Worm (Caenorhabditis elegans): Measurements from ENCODE around the gene W06G6.20.

Gene W06G6.20

DNA sequence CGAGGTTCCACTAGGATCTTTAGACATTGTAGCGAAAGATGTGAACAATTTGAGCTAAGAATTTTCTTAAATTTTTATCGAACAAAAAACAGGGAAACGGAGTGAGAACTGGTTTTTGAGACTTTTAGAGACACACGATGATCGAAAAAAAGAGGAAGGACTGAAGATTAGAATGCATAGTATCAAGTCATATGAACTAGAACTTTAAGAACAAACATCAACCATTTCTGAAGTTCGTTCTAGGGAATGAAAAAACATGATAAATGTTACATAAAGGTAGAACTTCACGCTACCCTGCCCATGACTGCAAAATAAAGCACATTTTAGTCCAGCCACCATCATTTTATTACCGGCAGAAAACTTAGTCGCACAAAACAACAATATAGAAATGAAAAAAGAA is 1.8 kb downstream of the W06G6.20 start, which contains the start of gene W06G6.9:
W06G6.9 (minus strand) TSS at position 101 of the 400 bp plus-strand sequence.
- TF ChIP-seq sdc-2 (tag; optimal IDR thresholded peaks at IDR 0.05) (no peak), tbx-2 (tag; optimal IDR thresholded peaks at IDR 0.05) (no peak), odd-2 (tag; optimal IDR thresholded peaks at IDR 0.05) (no peak), npax-4 (tag; optimal IDR thresholded peaks at IDR 0.05) (no peak), ref-2 (tag; optimal IDR thresholded peaks at IDR 0.05) (no peak), sox-2 (GFP tag; IDR thresholded peaks at IDR 0.05) (no peak)

DNA sequence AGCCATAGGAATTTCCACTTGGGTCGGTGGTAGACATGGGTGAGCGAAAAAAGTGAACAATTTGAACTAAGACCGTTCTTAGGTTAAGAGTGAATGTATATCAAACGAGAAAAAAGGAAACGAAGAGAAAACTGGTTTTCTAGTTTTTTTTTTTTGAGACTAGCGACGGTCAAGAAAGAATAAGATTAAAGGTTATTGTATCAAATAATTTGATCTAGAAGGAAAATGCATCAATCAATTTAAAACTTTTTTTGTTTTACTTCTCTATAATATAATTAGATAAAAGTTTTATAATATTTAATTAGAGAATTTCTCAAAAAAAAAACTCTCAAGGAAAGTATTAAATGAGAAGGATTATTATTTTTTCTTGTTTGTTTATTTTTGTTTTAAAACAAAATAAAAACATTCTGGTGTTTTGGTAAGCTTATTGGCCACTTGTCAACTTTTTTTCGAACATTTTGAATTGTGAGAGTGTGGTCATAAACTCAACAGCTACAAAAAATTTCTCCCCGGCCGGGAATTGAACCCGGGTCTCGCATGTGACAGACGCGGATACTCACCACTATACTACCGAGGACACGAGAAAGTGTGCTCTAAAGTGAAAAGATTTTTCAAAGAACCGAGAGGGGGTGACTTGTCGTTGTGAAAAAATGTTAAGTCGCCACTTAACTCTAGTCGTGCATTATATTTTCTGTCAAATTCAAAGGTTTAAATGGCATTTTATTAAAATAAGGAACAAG is 2.8 kb downstream of the W06G6.20 start, which contains the start of gene W06G6.17:
W06G6.17 (minus strand) TSS at position 51 of the 740 bp plus-strand sequence.
- TF ChIP-seq elt-4 (tag; optimal IDR thresholded peaks at IDR 0.05) (no peak), ceh-34 (tag; optimal IDR thresholded peaks at IDR 0.05) (no peak), nhr-11 (tag; optimal IDR thresholded peaks at IDR 0.05) (no peak), ceh-31 (tag; optimal IDR thresholded peaks at IDR 0.05) (no peak), hlh-13 (GFP tag; optimal IDR thresholded peaks at IDR 0.05) (no peak), fax-1 (tag; optimal IDR thresholded peaks at IDR 0.05) (no peak), odd-2 (tag; optimal IDR thresholded peaks at IDR 0.05) (no peak), hlh-6 (tag; optimal IDR thresholded peaks at IDR 0.05) (no peak)

DNA sequence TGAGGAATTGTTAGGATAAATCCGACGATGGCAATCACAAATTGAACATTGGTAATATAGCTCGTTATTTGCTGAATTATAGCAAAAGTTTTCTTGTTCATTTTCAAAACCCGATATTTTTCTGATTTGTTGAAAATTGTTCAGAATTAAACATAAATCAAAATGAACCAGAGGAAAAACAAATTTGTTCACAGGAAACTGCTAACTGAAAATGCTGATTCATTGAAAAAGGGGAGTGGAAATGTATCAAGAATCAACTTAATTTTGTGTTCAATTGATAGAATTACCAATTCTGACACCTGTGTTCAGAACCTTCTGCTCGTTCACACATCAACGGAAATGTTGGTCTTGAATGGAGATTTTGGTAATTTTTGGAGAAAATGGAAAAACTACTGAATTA is 4.6 kb downstream of the W06G6.20 start, which contains the start of gene srw-77:
srw-77 (minus strand) TSS at position 101 of the 400 bp plus-strand sequence.
- TF ChIP-seq ama-1 (optimal IDR thresholded peaks at IDR 0.05) (no peak), elt-4 (tag; optimal IDR thresholded peaks at IDR 0.05) (no peak), sdc-2 (tag; optimal IDR thresholded peaks at IDR 0.05) (no peak), lin-11 (tag; optimal IDR thresholded peaks at IDR 0.05) (no peak), ceh-14 (tag; optimal IDR thresholded peaks at IDR 0.05) (no peak), madf-2 (tag; optimal IDR thresholded peaks at IDR 0.05) (no peak), C38D4.7 (GFP tag; optimal IDR thresholded peaks at IDR 0.05) (no peak), dve-1 (tag; optimal IDR thresholded peaks at IDR 0.05) (no peak), ceh-24 (tag; optimal IDR thresholded peaks at IDR 0.05) (no peak), hlh-13 (GFP tag; optimal IDR thresholded peaks at IDR 0.05) (no peak), Y22D7AL.16 (tag; optimal IDR thresholded peaks at IDR 0.05) (no peak), sox-4 (tag; optimal IDR thresholded peaks at IDR 0.05) (no peak), lim-6 (tag; optimal IDR thresholded peaks at IDR 0.05) (no peak), zip-5 (tag; optimal IDR thresholded peaks at IDR 0.05) (no peak), odd-2 (tag; optimal IDR thresholded peaks at IDR 0.05) (no peak), syd-9 (tag; optimal IDR thresholded peaks at IDR 0.05) (no peak)

DNA sequence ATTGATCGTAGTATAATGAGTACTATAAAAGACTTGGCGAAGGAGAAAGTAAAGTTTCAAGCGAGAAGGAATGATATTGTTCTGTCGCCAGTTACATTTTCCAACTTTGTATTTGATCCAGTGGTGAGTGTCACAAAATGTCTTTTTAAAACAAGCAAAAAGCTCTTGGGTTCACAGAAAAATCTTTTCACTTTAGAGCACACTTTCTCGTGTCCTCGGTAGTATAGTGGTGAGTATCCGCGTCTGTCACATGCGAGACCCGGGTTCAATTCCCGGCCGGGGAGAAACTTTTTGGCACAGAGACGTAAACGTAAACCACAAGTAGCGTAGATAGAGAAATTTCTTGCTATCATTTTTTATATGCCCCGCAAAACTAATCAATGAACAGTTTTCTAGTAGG is 7.8 kb downstream of the W06G6.20 start:
- TF ChIP-seq pat-9 (tag; optimal IDR thresholded peaks at IDR 0.05) (no peak), ceh-14 (tag; optimal IDR thresholded peaks at IDR 0.05) (no peak), K02D7.2 (tag; optimal IDR thresholded peaks at IDR 0.05) (no peak), unc-3 (GFP tag; conservative IDR thresholded peaks at IDR 0.05) (no peak), unc-3 (tag; optimal IDR thresholded peaks at IDR 0.05) (no peak), sdc-2 (tag; optimal IDR thresholded peaks at IDR 0.05) (no peak), fax-1 (tag; optimal IDR thresholded peaks at IDR 0.05) (no peak), ref-2 (tag; optimal IDR thresholded peaks at IDR 0.05) (no peak), ceh-18 (tag; optimal IDR thresholded peaks at IDR 0.05) (no peak), ama-1 (optimal IDR thresholded peaks at IDR 0.05) (no peak), unc-55 (GFP tag; optimal IDR thresholded peaks at IDR 0.05) (no peak)

DNA sequence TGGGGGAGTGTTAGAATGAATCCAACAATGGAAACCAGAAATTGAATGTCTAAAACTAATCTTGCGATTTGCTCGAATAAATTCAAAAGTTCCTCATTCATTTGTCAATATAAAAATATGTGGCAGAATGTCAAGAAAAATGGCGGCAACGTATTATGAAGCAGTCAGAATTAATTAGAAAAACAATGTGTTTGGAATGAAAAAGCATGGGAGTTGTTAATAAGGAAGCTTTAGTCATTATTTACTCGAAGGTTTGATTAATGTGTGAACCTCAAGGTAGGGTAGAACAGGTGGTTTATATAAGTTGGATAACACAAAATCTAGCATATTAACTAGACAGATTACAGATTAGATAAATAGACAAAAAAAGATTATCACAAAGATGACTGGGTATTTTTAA is 10.0 kb downstream of the W06G6.20 start, which contains the start of gene srw-76:
srw-76 (minus strand) TSS at position 101 of the 400 bp plus-strand sequence.
- TF ChIP-seq ceh-19 (GFP tag; optimal IDR thresholded peaks at IDR 0.05) (no peak), ceh-31 (tag; optimal IDR thresholded peaks at IDR 0.05) (no peak), che-1 (tag; optimal IDR thresholded peaks at IDR 0.05) (no peak), ceh-18 (tag; optimal IDR thresholded peaks at IDR 0.05) (no peak), ets-4 (tag; optimal IDR thresholded peaks at IDR 0.05) (no peak), lin-11 (tag; optimal IDR thresholded peaks at IDR 0.05) (no peak), ceh-9 (tag; optimal IDR thresholded peaks at IDR 0.05) (no peak), syd-9 (tag; optimal IDR thresholded peaks at IDR 0.05) (no peak)
